Worm (Caenorhabditis elegans) whole organism, L4 larva: ENCODE measurements around the gene clec-76.
"Not testable (repeated sequence)": the region's sequence is repeated elsewhere in the genome, so short reads cannot be mapped to it uniquely, and the experiment has no call there.

Experiments
- F44E2.7 ChIP-seq: fragments of 200-800 bp; sonication (Bioruptor generic); IDR thresholded peaks from 2 replicates; pipeline ENCODE4 v2.1.2; 2022; ENCODE audit warnings: missing genetic modification characterization, missing compliant biosample characterization
- R02D3.7 ChIP-seq: fragments of 150-350 bp; sonication (generic microtip); optimal IDR thresholded peaks from 3 replicates; lab custom pipeline; 2014; ENCODE audit warnings: missing biosample characterization, missing genetic modification characterization
- Y48G9A.11 ChIP-seq: fragments of 200-800 bp; sonication (Bioruptor generic); IDR thresholded peaks from 2 replicates; pipeline ENCODE4 v1.3.6; 2022; ENCODE audit warnings: missing genetic modification reagents, missing genetic modification characterization, missing compliant biosample characterization
- ZK546.5 ChIP-seq, 2 experiments: sonication (generic microtip); optimal IDR thresholded peaks; 2 replicates each; lab custom pipeline; 2017; ENCODE audit warnings: missing biosample characterization in 2 of 2, missing genetic modification characterization in 2 of 2
- arid-1 ChIP-seq: fragments of 200-800 bp; sonication (Bioruptor generic); conservative IDR thresholded peaks from 2 replicates; pipeline ENCODE4 v1.3.6; 2022; ENCODE audit warnings: missing genetic modification reagents, missing genetic modification characterization, missing compliant biosample characterization
- ceh-32 ChIP-seq: sonication (generic microtip); optimal IDR thresholded peaks from 2 replicates; lab custom pipeline; 2016; ENCODE audit warnings: mild to moderate bottlenecking, missing genetic modification characterization, missing compliant biosample characterization; ENCODE audit not compliant: poor library complexity
- ceh-82 ChIP-seq: sonication (generic microtip); optimal IDR thresholded peaks from 2 replicates; lab custom pipeline; 2017; ENCODE audit warnings: missing biosample characterization, missing genetic modification characterization
- cey-2 ChIP-seq: sonication (generic microtip); optimal IDR thresholded peaks from 3 replicates; lab custom pipeline; 2017; ENCODE audit warnings: missing genetic modification characterization, mild to moderate bottlenecking, missing compliant biosample characterization, antibody characterized with exemption, borderline replicate concordance; ENCODE audit not compliant: insufficient read depth
- daf-16 ChIP-seq, 3 experiments: sonication (generic microtip); optimal IDR thresholded peaks; 2 replicates each; lab custom pipeline; 2016 to 2017; ENCODE audit warnings: missing genetic modification characterization in 3 of 3, missing genetic modification reagents in 3 of 3, mild to moderate bottlenecking in 2 of 3, missing compliant biosample characterization in 2 of 3, missing biosample characterization in 1 of 3, moderate library complexity in 1 of 3
- dmd-6 ChIP-seq: fragments of 200-800 bp; sonication (Bioruptor generic); IDR thresholded peaks from 2 replicates; pipeline ENCODE4 v1.3.6; 2022; ENCODE audit warnings: missing genetic modification reagents, missing genetic modification characterization, missing compliant biosample characterization
- duxl-1 ChIP-seq: sonication (generic microtip); optimal IDR thresholded peaks from 2 replicates; lab custom pipeline; 2016; ENCODE audit warnings: mild to moderate bottlenecking, missing genetic modification characterization, moderate library complexity, missing compliant biosample characterization; ENCODE audit not compliant: poor library complexity
- dve-1 ChIP-seq: sonication (generic microtip); optimal IDR thresholded peaks from 2 replicates; lab custom pipeline; 2017; ENCODE audit warnings: antibody characterized with exemption, mild to moderate bottlenecking, missing genetic modification characterization, missing compliant biosample characterization; ENCODE audit not compliant: insufficient read depth
- egl-27 ChIP-seq: sonication (generic microtip); optimal IDR thresholded peaks from 3 replicates; lab custom pipeline; 2017; ENCODE audit warnings: missing biosample characterization, missing genetic modification reagents, missing genetic modification characterization
- egl-43 ChIP-seq: fragments of 200-800 bp; sonication (Bioruptor generic); IDR thresholded peaks from 2 replicates; pipeline ENCODE4 v1.3.6; 2022; ENCODE audit warnings: missing genetic modification reagents, missing genetic modification characterization, missing compliant biosample characterization
- hif-1 ChIP-seq, 2 experiments: sonication (generic microtip); optimal IDR thresholded peaks; 2 replicates each; lab custom pipeline; 2016 to 2017; ENCODE audit warnings: missing compliant biosample characterization in 2 of 2, missing genetic modification characterization in 2 of 2, missing genetic modification reagents in 2 of 2, missing genotype in 2 of 2, mild to moderate bottlenecking in 1 of 2
- lin-1 ChIP-seq: fragments of 200-800 bp; sonication (Bioruptor generic); IDR thresholded peaks from 2 replicates; pipeline ENCODE4 v1.3.6; 2022; ENCODE audit warnings: missing genetic modification reagents, missing genetic modification characterization, missing compliant biosample characterization
- lin-29 ChIP-seq: fragments of 200-800 bp; sonication (Bioruptor generic); IDR thresholded peaks from 2 replicates; pipeline ENCODE4 v1.3.6; 2022; ENCODE audit warnings: missing genetic modification reagents, missing genetic modification characterization, missing compliant biosample characterization
- lin-39 ChIP-seq: fragments of 150-350 bp; optimal IDR thresholded peaks from 2 replicates; lab custom pipeline; 2014; ENCODE audit warnings: missing biosample characterization, missing genetic modification reagents, missing genetic modification characterization
- mdl-1 ChIP-seq, 2 experiments: fragments of 150-350 bp in 1 of 2; sonication (generic microtip) in 1 of 2; optimal IDR thresholded peaks; 2 replicates each; lab custom pipeline; 2014 to 2017; ENCODE audit warnings: missing biosample characterization in 2 of 2, missing genetic modification characterization in 2 of 2
- mdt-29 ChIP-seq: fragments of 200-800 bp; sonication (Bioruptor generic); IDR thresholded peaks from 2 replicates; pipeline ENCODE4 v1.3.6; 2022; ENCODE audit warnings: missing genetic modification reagents, missing genetic modification characterization, missing compliant biosample characterization
- mxl-3 ChIP-seq: fragments of 200-800 bp; sonication (Bioruptor generic); optimal IDR thresholded peaks from 2 replicates; lab custom pipeline; 2018; ENCODE audit warnings: mild to moderate bottlenecking, missing genetic modification characterization, missing compliant biosample characterization
- nhr-10 ChIP-seq: fragments of 150-350 bp; optimal IDR thresholded peaks from 2 replicates; lab custom pipeline; 2014; ENCODE audit warnings: missing biosample characterization, missing genetic modification characterization
- nhr-102 ChIP-seq: sonication (generic microtip); optimal IDR thresholded peaks from 2 replicates; lab custom pipeline; 2016; ENCODE audit warnings: mild to moderate bottlenecking, missing genetic modification characterization, moderate library complexity, missing compliant biosample characterization
- nhr-28 ChIP-seq: fragments of 150-350 bp; optimal IDR thresholded peaks from 2 replicates; lab custom pipeline; 2014; ENCODE audit warnings: missing biosample characterization, missing genetic modification characterization
- nhr-76 ChIP-seq: fragments of 150-350 bp; optimal IDR thresholded peaks from 2 replicates; lab custom pipeline; 2014; ENCODE audit warnings: missing biosample characterization, missing genetic modification characterization
- pha-4 ChIP-seq, 2 experiments: fragments of 150-350 bp in 1 of 2; fragments of 200-800 bp in 1 of 2; sonication (Bioruptor generic) in 1 of 2; IDR thresholded peaks in 1 of 2; optimal IDR thresholded peaks in 1 of 2; 2 replicates each; pipeline versions ENCODE4 v1.3.6 to Lab custom; 2014 to 2022; ENCODE audit warnings: missing genetic modification characterization in 2 of 2, missing genetic modification reagents in 2 of 2, missing biosample characterization in 1 of 2, missing compliant biosample characterization in 1 of 2
- pqm-1 ChIP-seq: sonication (generic microtip); optimal IDR thresholded peaks from 2 replicates; lab custom pipeline; 2017; ENCODE audit warnings: missing biosample characterization, missing genetic modification characterization
- set-16 ChIP-seq: fragments of 200-800 bp; sonication (Bioruptor generic); IDR thresholded peaks from 2 replicates; pipeline ENCODE4 v1.3.6; 2022; ENCODE audit warnings: missing genetic modification reagents, missing genetic modification characterization, missing compliant biosample characterization
- skn-1 ChIP-seq: fragments of 150-350 bp; optimal IDR thresholded peaks from 2 replicates; lab custom pipeline; 2014; ENCODE audit warnings: missing biosample characterization, missing genetic modification characterization
- snpc-1.2 ChIP-seq: fragments of 200-800 bp; sonication (Bioruptor generic); IDR thresholded peaks from 2 replicates; pipeline ENCODE4 v1.3.6; 2022; ENCODE audit warnings: missing genetic modification reagents, missing genetic modification characterization, missing compliant biosample characterization
- unc-39 ChIP-seq: sonication (generic microtip); optimal IDR thresholded peaks from 2 replicates; lab custom pipeline; 2017; ENCODE audit warnings: missing biosample characterization, missing genetic modification characterization
- unc-62 ChIP-seq, 3 experiments: fragments of 150-350 bp in 1 of 3; sonication (generic microtip); optimal IDR thresholded peaks in 2 of 3; peaks in 1 of 3; 1 replicate in 1 of 3; 2 replicates in 2 of 3; lab custom pipeline; 2014 to 2017; ENCODE audit warnings: missing biosample characterization in 3 of 3, missing genetic modification characterization in 3 of 3, missing genetic modification reagents in 3 of 3, missing genotype in 1 of 3

Gene clec-76

DNA sequence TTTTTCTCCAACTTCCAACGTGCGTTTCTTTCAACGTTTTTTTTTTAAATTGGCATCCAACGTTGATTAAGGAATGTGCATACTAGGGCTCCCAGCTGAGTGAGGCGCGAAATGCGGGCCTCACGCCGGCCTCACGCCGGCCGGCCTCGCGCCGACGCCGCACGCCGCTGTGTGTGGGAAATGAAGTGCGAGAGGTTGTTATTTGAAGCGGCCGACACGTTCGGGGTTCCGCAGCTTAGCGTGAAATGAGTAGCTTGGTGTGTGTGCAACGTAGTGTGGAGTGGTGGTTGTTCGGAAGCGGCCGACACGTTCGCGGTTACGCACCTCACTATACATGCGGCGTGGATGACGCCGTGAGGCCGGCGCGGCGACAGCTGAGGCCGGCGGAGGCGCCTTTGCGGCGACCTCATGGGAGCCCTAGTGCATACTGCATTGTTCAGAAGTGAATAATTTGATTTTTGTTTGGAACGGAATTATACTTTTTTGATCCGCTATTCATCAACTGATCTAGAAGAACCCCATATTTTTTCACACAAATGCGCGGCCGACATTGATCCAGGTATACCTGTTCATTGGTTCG is 17.6 kb upstream of the clec-76 start:
- TF ChIP-seq snpc-1.2 (GFP tag; lab: Robert Waterston, UW) (0 out of 2 replicates have a peak, but pooled peaks have one; percentile 40), Y48G9A.11 (GFP tag; lab: Robert Waterston, UW) (0 out of 2 replicates have a peak, but pooled peaks have one; percentile 6), unc-62 (GFP tag; optimal IDR thresholded peaks at IDR 0.05 in 1 of 2; lab: Kevin White, UChicago) (peak in 1 of 2 experiments; percentile 52), egl-43 (GFP tag; lab: Robert Waterston, UW) (peak; percentile 48; the same call in 1 of the 2 replicates), set-16 (GFP tag; lab: Robert Waterston, UW) (peak; percentile 92)
- TF ChIP-seq unc-62 (tag; optimal IDR thresholded peaks at IDR 0.05; lab: Kevin White, UChicago) = not testable (repeated sequence)

DNA sequence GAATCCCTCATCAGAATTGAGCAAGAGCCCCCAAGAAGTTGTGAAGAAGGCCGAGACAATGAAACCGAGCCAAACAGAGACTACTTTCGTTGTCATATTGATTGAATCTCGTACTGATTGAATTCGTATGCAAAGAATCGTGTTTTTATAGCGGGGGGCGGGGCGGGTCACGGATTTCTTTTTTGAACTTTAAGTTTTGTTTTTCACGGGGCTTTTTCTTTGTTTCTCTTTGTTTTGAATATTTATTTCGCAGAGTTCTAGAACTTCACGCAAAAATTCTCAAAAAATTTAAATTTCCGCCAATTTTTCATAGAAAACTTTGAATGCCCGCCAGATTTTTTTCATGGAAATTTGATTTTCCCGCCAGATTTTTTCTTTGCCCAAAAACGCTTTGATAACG is 9.0 kb upstream of the clec-76 start, which contains the start of gene clec-73:
Gene clec-73 (minus strand): TSS at position 101 of the 400 bp plus-strand sequence.
- no peak for TF ChIP-seq mdt-29
- no peak for TF ChIP-seq pha-4 (GFP tag; IDR thresholded peaks at IDR 0.05; lab: Robert Waterston, UW)
- TF ChIP-seq pha-4 (tag; optimal IDR thresholded peaks at IDR 0.05; lab: Kevin White, UChicago) = no peak
- no peak for TF ChIP-seq skn-1

DNA sequence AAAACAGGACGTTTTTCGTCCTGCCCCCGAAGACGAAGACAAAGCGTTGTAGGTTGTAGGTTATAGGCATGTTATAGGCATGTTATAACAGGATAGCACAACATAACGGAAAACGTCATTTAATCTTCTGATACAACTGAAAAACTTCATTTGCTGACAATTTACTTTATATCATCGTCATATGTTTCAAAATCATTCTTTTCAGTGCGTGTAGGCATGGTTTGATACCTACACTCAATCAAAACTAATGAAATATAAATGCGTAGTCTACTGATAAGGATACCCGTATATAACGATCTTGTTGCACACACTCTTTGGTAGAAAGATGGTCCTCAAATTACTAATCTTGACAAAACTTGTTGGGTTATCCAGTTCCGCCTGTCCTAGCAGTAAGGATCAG is 8.3 kb upstream of the clec-76 start, which contains the start of gene clec-74:
Gene clec-74 (plus strand): TSS at position 301 of the 400 bp plus-strand sequence.
- TF ChIP-seq cey-2 (tag; lab: Kevin White, UChicago) (no peak), dve-1 (tag; lab: Kevin White, UChicago) (no peak), F44E2.7 (GFP tag; lab: Robert Waterston, UW) (no peak), ceh-82 (tag; lab: Kevin White, UChicago) (no peak), lin-29 (GFP tag; lab: Robert Waterston, UW) (no peak), nhr-10 (tag; lab: Kevin White, UChicago) (no peak), lin-39 (tag; lab: Kevin White, UChicago) (no peak), unc-39 (no peak), hif-1 (tag; optimal IDR thresholded peaks at IDR 0.05; lab: Kevin White, UChicago) (no peak), mdl-1 (tag; optimal IDR thresholded peaks at IDR 0.05; lab: Kevin White, UChicago) (no peak), arid-1 (GFP tag; lab: Robert Waterston, UW) (no peak)

DNA sequence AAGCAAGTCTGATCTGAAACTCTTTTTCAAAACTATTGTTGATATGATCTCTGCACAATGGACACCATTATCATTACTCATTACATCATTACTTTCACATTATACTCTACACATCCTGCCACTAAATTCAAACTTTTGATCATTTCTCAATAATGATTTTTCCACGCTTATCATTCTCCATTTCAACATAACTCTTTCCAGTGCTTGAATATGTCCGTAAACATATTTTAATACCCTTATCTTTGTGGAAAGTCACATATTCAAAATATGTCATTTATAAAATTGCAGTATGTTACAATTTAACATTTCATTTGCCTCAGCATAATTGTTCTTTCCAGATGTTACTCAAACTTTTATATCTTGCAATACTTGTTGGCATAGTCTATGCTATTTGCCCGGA is 4.7 kb upstream of the clec-76 start, which contains the start of gene clec-75:
Gene clec-75 (plus strand): TSS at position 339 of the 400 bp plus-strand sequence.
- TF ChIP-seq nhr-76 (tag; lab: Kevin White, UChicago) (no peak), ZK546.5 (tag; optimal IDR thresholded peaks at IDR 0.05; lab: Kevin White, UChicago) (no peak), R02D3.7 (no peak), mxl-3 (GFP tag; lab: Kevin White, UChicago) (no peak), ceh-32 (no peak), pqm-1 (peak; percentile 73), dmd-6 (peak; percentile 29; the same call in 1 of the 2 replicates), nhr-102 (tag; lab: Kevin White, UChicago) (no peak), egl-27 (no peak), daf-16 (GFP tag; optimal IDR thresholded peaks at IDR 0.05; lab: Kevin White, UChicago) (no peak), daf-16 (tag; optimal IDR thresholded peaks at IDR 0.05; lab: Kevin White, UChicago) (peak; percentile 67), lin-1 (GFP tag; lab: Robert Waterston, UW) (no peak), nhr-28 (tag; lab: Kevin White, UChicago) (peak; percentile 43), duxl-1 (tag; lab: Kevin White, UChicago) (no peak)
- TF ChIP-seq, all 104 proteins: peak for 4
